Fruit fly (Drosophila melanogaster) whole organism, wandering third instar larva: ENCODE results near the gene Lint-O.

Experiments used
- Hnf4 ChIP-seq: fragments of 200-800 bp; sonication (Bioruptor generic); optimal IDR thresholded peaks from 2 replicates; lab custom pipeline; 2016; ENCODE audit warnings: missing biosample characterization, mild to moderate bottlenecking, missing genetic modification characterization
- Hr78 ChIP-seq: fragments of >200 bp; optimal IDR thresholded peaks from 2 replicates; lab custom pipeline; 2017; ENCODE audit warnings: missing biosample characterization, missing genetic modification characterization
- Jra ChIP-seq: sonication (Bioruptor generic); optimal IDR thresholded peaks from 2 replicates; lab custom pipeline; 2016; ENCODE audit warnings: missing biosample characterization, missing genetic modification characterization
- foxo ChIP-seq, 2 experiments: fragments of 200-800 bp; sonication (Bioruptor generic); optimal IDR thresholded peaks; 2 replicates in 1 of 2; 3 replicates in 1 of 2; lab custom pipeline; 2016 to 2017; ENCODE audit warnings: missing biosample characterization in 2 of 2, missing genetic modification characterization in 2 of 2
- h ChIP-seq: fragments of 200-800 bp; sonication (Bioruptor generic); optimal IDR thresholded peaks from 3 replicates; lab custom pipeline; 2016; ENCODE audit warnings: missing biosample characterization, mild to moderate bottlenecking, missing genetic modification characterization
- pan ChIP-seq: fragments of >200 bp; optimal IDR thresholded peaks from 2 replicates; lab custom pipeline; 2017
- psq ChIP-seq: fragments of 200-800 bp; sonication (Bioruptor generic); optimal IDR thresholded peaks from 3 replicates; lab custom pipeline; 2017; ENCODE audit warnings: missing biosample characterization, mild to moderate bottlenecking, missing genetic modification characterization, moderate library complexity
- sage ChIP-seq: fragments of 200-800 bp; sonication (Bioruptor generic); optimal IDR thresholded peaks from 2 replicates; lab custom pipeline; 2016; ENCODE audit warnings: missing biosample characterization, mild to moderate bottlenecking, missing genetic modification characterization

dm6 chrX:2653533-2654296 is 44.8 kb upstream of the Lint-O start:
- TF ChIP-seq Hr78 (GFP tag; lab: Kevin White, UChicago) = no peak
- TF ChIP-seq foxo (GFP tag; optimal IDR thresholded peaks at IDR 0.05; lab: Kevin White, UChicago) = no peak
- peak; percentile 32 for TF ChIP-seq Hnf4 (GFP tag; lab: Kevin White, UChicago)
- no peak for TF ChIP-seq sage (GFP tag; lab: Kevin White, UChicago)
- TF ChIP-seq pan (lab: Kevin White, UChicago) = no peak
- TF ChIP-seq Jra = no peak
- no peak for TF ChIP-seq h (GFP tag; lab: Kevin White, UChicago)
- TF ChIP-seq psq (GFP tag; lab: Kevin White, UChicago) = no peak
